Worm (Caenorhabditis elegans): ENCODE data around the gene vap-1.

DNA sequence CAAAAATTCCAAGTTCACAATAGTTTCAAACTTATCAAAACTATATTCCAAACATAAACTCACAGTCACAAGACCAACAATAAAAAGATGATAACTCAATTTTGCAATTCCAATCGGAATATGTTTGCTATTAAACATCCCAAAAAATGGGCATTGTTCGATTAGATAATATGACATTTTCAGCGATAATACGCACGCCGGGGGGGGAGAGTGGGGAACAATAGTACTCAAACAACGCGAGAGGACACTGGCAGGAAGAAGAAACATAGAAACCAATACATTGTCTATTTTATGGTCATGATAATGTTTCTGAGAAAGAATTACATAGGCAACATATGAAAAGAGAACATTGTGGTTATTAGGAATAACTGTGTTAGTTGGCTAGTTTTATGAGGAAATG is 20.5 kb downstream of the vap-1 start:
- TF ChIP-seq lin-13 (GFP tag; optimal IDR thresholded peaks at IDR 0.05) (no peak), unc-62 (GFP tag; optimal IDR thresholded peaks at IDR 0.05) (no peak), tlp-1 (tag; optimal IDR thresholded peaks at IDR 0.05) (no peak), ama-1 (optimal IDR thresholded peaks at IDR 0.05) (no peak), ztf-4 (tag; optimal IDR thresholded peaks at IDR 0.05) (no peak), fos-1 (tag; optimal IDR thresholded peaks at IDR 0.05) (no peak), irx-1 (tag; optimal IDR thresholded peaks at IDR 0.05) (no peak), snpc-4 (tag; optimal IDR thresholded peaks at IDR 0.05) (no peak), nhr-76 (tag; optimal IDR thresholded peaks at IDR 0.05) (no peak), nhr-12 (tag; optimal IDR thresholded peaks at IDR 0.05) (no peak), swsn-7 (tag; optimal IDR thresholded peaks at IDR 0.05) (no peak), nhr-47 (tag; optimal IDR thresholded peaks at IDR 0.05) (no peak), ces-1 (GFP tag; optimal IDR thresholded peaks at IDR 0.05) (no peak)
